Worm (Caenorhabditis elegans): ENCODE data around the gene Y38E10A.8.

Y38E10A.8 gene

DNA sequence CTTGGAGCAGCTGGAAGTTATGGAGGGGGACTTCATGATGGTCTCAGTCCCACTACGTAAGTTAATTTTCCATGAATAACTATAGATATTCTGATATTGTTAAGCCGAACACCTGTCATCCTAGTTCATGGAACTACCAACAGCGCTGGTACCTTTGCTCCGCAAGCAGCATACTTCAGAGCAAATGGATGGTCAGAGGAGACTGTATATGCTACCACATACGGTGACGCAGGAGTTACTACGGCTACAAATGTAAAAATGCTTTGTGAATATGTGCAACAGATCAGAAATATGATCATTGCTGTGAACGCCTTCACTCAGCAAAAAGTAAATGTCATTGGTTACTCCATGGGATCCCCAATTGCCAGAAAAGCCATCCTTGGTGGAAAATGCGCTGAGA, 892 bp upstream of the Y38E10A.8 start:
- TF ChIP-seq elt-1 (tag; optimal IDR thresholded peaks at IDR 0.05) (no peak), nhr-23 (tag; optimal IDR thresholded peaks at IDR 0.05) (no peak), mml-1 (tag; optimal IDR thresholded peaks at IDR 0.05) (no peak), eor-1 (tag; optimal IDR thresholded peaks at IDR 0.05) (no peak), lin-39 (tag; optimal IDR thresholded peaks at IDR 0.05) (no peak), pqm-1 (tag; optimal IDR thresholded peaks at IDR 0.05) (no peak), ztf-11 (tag; optimal IDR thresholded peaks at IDR 0.05) (no peak), skn-1 (tag; optimal IDR thresholded peaks at IDR 0.05) (no peak), R02D3.7 (tag; optimal IDR thresholded peaks at IDR 0.05) (no peak), ceh-9 (tag; optimal IDR thresholded peaks at IDR 0.05) (no peak), hmg-11 (tag; optimal IDR thresholded peaks at IDR 0.05) (no peak), elt-3 (tag; optimal IDR thresholded peaks at IDR 0.05) (no peak), nhr-25 (tag; optimal IDR thresholded peaks at IDR 0.05) (no peak), ZK546.5 (tag; optimal IDR thresholded peaks at IDR 0.05) (no peak), nhr-77 (tag; optimal IDR thresholded peaks at IDR 0.05) (no peak), elt-2 (tag; optimal IDR thresholded peaks at IDR 0.05) (no peak), fkh-10 (GFP tag; optimal IDR thresholded peaks at IDR 0.05) (no peak), snpc-4 (tag; optimal IDR thresholded peaks at IDR 0.05) (no peak)

DNA sequence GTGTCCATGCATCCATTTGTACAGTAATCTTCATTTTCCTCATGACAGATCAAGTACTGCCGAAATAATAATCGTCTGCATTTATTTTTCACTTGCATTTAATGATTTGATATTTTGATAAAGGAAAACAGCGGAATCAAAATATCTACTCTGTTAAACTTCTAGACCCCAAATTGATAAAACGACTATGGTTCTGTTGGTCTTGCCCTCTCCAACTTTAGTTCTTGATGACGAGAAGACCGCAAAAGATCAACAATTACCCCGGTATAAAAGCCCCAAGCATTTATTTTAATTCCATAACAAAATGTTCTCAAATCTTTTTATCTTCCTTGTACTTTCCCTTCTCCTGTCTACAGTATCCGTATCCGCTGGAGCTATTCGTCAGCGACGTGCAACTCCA, 1.7 kb downstream of the Y38E10A.8 start, which contains the start of gene Y38E10A.9:
Y38E10A.9 (plus strand) TSS at position 301 of the 400 bp plus-strand sequence.
- TF ChIP-seq fos-1 (tag; optimal IDR thresholded peaks at IDR 0.05) (no peak), nhr-76 (tag; optimal IDR thresholded peaks at IDR 0.05) (no peak), snpc-4 (tag; optimal IDR thresholded peaks at IDR 0.05) (no peak), ama-1 (optimal IDR thresholded peaks at IDR 0.05) (no peak), ceh-82 (tag; optimal IDR thresholded peaks at IDR 0.05) (no peak), ceh-16 (tag; optimal IDR thresholded peaks at IDR 0.05) (no peak), lin-39 (tag; optimal IDR thresholded peaks at IDR 0.05) (no peak), elt-3 (tag; optimal IDR thresholded peaks at IDR 0.05) (no peak), egl-27 (tag; optimal IDR thresholded peaks at IDR 0.05) (no peak), mdl-1 (tag; optimal IDR thresholded peaks at IDR 0.05) (no peak), nhr-12 (tag; optimal IDR thresholded peaks at IDR 0.05) (no peak), pqm-1 (tag; optimal IDR thresholded peaks at IDR 0.05) (no peak), nhr-43 (tag; optimal IDR thresholded peaks at IDR 0.05; ENCODE audit: poor library complexity, severe bottlenecking) (no peak), sea-2 (GFP tag; optimal IDR thresholded peaks at IDR 0.05) (no peak), mml-1 (tag; optimal IDR thresholded peaks at IDR 0.05) (no peak), zag-1 (tag; optimal IDR thresholded peaks at IDR 0.05) (no peak), ZK546.5 (tag; optimal IDR thresholded peaks at IDR 0.05) (no peak)

DNA sequence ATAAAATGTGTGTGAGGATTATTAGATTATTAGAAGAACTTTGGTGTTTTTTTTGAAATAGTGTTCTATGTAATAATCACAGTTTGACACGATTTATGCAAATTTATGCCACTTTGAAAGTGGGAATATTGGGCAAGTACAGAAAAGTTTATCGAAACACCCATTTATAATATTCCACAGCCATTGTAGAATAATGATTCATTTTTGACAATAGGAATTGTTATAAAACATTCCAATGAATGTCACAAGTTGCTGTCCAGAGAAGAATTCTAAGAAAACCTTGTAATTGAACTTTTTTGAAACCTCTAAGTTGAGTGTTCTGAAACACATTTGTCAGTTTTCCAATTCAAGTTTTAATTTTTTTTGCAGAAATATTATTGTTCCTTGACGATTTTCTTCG, 5.2 kb downstream of the Y38E10A.8 start, which contains the start of gene nspe-4:
nspe-4 (plus strand) TSS at position 301 of the 400 bp plus-strand sequence.
- TF ChIP-seq nhr-43 (tag; optimal IDR thresholded peaks at IDR 0.05; ENCODE audit: poor library complexity, severe bottlenecking) (no peak), ceh-82 (tag; optimal IDR thresholded peaks at IDR 0.05) (no peak), ama-1 (optimal IDR thresholded peaks at IDR 0.05) (no peak), nhr-25 (tag; optimal IDR thresholded peaks at IDR 0.05) (no peak), eor-1 (tag; optimal IDR thresholded peaks at IDR 0.05) (no peak), skn-1 (tag; optimal IDR thresholded peaks at IDR 0.05) (no peak), nhr-12 (tag; optimal IDR thresholded peaks at IDR 0.05) (no peak), hmg-11 (tag; optimal IDR thresholded peaks at IDR 0.05) (no peak), fos-1 (tag; optimal IDR thresholded peaks at IDR 0.05) (no peak), ztf-11 (tag; optimal IDR thresholded peaks at IDR 0.05) (no peak), sea-2 (GFP tag; optimal IDR thresholded peaks at IDR 0.05) (no peak), fkh-2 (tag; optimal IDR thresholded peaks at IDR 0.05) (no peak), pqm-1 (tag; optimal IDR thresholded peaks at IDR 0.05) (no peak), elt-1 (tag; optimal IDR thresholded peaks at IDR 0.05) (no peak)

DNA sequence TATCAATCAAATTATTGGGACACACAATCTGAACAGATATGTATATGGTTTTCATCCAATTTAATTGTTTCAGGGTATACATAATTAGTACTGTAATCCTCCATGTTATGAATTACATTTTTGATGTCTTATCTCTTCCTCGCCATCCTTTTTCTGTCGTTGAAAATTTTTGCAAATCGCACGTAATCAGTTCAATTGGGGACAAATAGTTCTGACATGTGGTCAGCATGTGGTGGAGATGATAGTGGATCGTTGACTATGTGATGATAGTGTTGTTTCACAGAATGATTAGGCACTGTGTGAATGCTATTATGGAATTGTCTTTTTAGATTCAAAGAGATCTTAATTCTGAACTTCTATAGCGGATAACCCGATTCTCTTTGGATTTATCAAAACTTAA, 8.4 kb downstream of the Y38E10A.8 start:
- peak; percentile 91 for TF ChIP-seq nhr-43 (tag; optimal IDR thresholded peaks at IDR 0.05; ENCODE audit: poor library complexity, severe bottlenecking)
- TF ChIP-seq ceh-28 (tag; optimal IDR thresholded peaks at IDR 0.05) = no peak
- TF ChIP-seq nhr-23 (tag; optimal IDR thresholded peaks at IDR 0.05) = peak; percentile 42

DNA sequence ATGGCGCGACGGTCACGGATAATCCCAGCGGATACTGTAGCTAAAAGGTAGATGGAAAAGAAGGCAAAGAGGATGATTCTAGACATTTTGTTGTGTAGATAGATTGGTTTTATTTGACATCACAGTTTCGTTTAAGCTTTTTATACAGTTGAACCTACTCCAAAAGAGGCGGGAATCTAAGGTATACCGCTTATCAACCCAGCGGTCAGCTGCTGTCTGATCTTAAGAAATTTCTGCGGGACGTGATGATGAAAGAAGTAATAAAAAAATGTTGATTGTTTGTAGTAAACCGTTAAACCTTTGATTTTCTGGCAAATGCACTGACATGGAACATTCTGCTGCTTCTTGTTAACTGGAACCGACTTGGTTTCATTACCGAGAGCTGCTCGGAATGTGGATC, 9.1 kb downstream of the Y38E10A.8 start, which contains the start of gene nspe-6:
nspe-6 (minus strand) TSS at position 101 of the 400 bp plus-strand sequence.
- TF ChIP-seq ceh-9 (tag; optimal IDR thresholded peaks at IDR 0.05) = no peak
- no peak for TF ChIP-seq lin-15B (tag; optimal IDR thresholded peaks at IDR 0.05)
- TF ChIP-seq ztf-11 (tag; optimal IDR thresholded peaks at IDR 0.05) = no peak

DNA sequence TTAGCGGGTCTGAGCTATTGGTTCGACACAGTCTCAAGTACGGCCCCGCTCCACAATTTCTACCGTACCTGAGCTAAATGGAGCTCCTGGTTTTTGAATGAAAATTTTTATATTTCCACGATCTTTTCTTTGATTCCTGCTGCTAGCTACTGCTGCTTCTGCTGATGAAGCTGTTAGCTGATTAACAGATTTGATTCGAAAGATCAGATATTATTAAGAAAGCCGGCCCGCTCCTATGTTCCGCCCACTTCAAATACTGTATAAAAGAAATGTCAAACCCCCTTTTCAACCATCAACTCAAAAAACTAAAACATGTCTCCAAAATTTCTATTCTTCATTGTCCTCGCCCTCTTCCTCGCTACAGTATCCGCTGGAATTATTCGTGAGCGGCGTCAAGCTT, 10.6 kb downstream of the Y38E10A.8 start, which contains the start of gene nspe-3:
nspe-3 (plus strand) TSS at position 301 of the 400 bp plus-strand sequence.
- TF ChIP-seq mdl-1 (tag; optimal IDR thresholded peaks at IDR 0.05) = no peak
- TF ChIP-seq egl-5 (tag; optimal IDR thresholded peaks at IDR 0.05) = no peak
- TF ChIP-seq ceh-28 (tag; optimal IDR thresholded peaks at IDR 0.05) = no peak
